Fruit fly (Drosophila melanogaster) whole organism, embryonic: ENCODE results near the gene Acyp.

Experiments
- Abd-B ChIP-seq: fragments of 200-800 bp; sonication (Bioruptor generic); optimal IDR thresholded peaks from 2 replicates; lab custom pipeline; 2018; ENCODE audit warnings: missing biosample characterization, mild to moderate bottlenecking, missing genetic modification characterization, moderate library complexity
- Asciz ChIP-seq: fragments of 200-800 bp; sonication (Bioruptor generic); optimal IDR thresholded peaks from 2 replicates; lab custom pipeline; 2017; ENCODE audit warnings: missing biosample characterization, mild to moderate bottlenecking, missing genetic modification characterization, missing genetic modification reagents
- B-H1 ChIP-seq: fragments of 200-800 bp; sonication (Bioruptor generic); IDR thresholded peaks from 3 replicates; pipeline ENCODE4 v1.3.6; 2022; ENCODE audit warnings: missing biosample characterization, missing genetic modification characterization
- CG10321 ChIP-seq: fragments of 200-800 bp; sonication (Bioruptor generic); IDR thresholded peaks from 2 replicates; pipeline ENCODE4 v1.3.6; 2022; ENCODE audit warnings: missing biosample characterization, missing genetic modification characterization
- CG10654 ChIP-seq: fragments of 200-800 bp; sonication (Bioruptor generic); optimal IDR thresholded peaks from 2 replicates; lab custom pipeline; 2016; ENCODE audit warnings: missing biosample characterization, missing genetic modification characterization
- CG11560 ChIP-seq: fragments of 200-800 bp; sonication (Bioruptor generic); IDR thresholded peaks from 3 replicates; pipeline ENCODE4 v1.3.6; 2022; ENCODE audit warnings: missing biosample characterization, missing genetic modification characterization
- CG13775 ChIP-seq: fragments of 200-800 bp; sonication (Bioruptor generic); optimal IDR thresholded peaks from 3 replicates; lab custom pipeline; 2017; ENCODE audit warnings: missing biosample characterization, mild to moderate bottlenecking, missing genetic modification characterization
- CG13894 ChIP-seq: fragments of 200-800 bp; sonication (Bioruptor generic); optimal IDR thresholded peaks from 3 replicates; lab custom pipeline; 2018; ENCODE audit warnings: missing biosample characterization, mild to moderate bottlenecking, missing genetic modification characterization, moderate library complexity
- CG15601 ChIP-seq: fragments of 200-800 bp; sonication (Bioruptor generic); optimal IDR thresholded peaks from 3 replicates; lab custom pipeline; 2019; ENCODE audit warnings: missing biosample characterization, mild to moderate bottlenecking, missing genetic modification characterization, moderate library complexity
- CG1603 ChIP-seq: fragments of 200-800 bp; sonication (Bioruptor generic); optimal IDR thresholded peaks from 2 replicates; lab custom pipeline; 2019; ENCODE audit warnings: missing biosample characterization, mild to moderate bottlenecking, missing genetic modification characterization, moderate library complexity
- CG18262 ChIP-seq: fragments of 200-800 bp; optimal IDR thresholded peaks from 3 replicates; lab custom pipeline; 2019; ENCODE audit warnings: missing biosample characterization, mild to moderate bottlenecking, missing genetic modification characterization, moderate library complexity
- CG2712 ChIP-seq: fragments of 200-800 bp; optimal IDR thresholded peaks from 3 replicates; lab custom pipeline; 2019; ENCODE audit warnings: missing biosample characterization, mild to moderate bottlenecking, missing genetic modification characterization, moderate library complexity
- CG3065 ChIP-seq: fragments of 200-800 bp; sonication (Bioruptor generic); optimal IDR thresholded peaks from 2 replicates; lab custom pipeline; 2016; ENCODE audit warnings: missing biosample characterization, missing genetic modification characterization
- CG31388 ChIP-seq: fragments of 200-800 bp; sonication (Bioruptor generic); optimal IDR thresholded peaks from 2 replicates; lab custom pipeline; 2016; ENCODE audit warnings: missing biosample characterization, missing genetic modification characterization
- CG32767 ChIP-seq: fragments of 200-800 bp; sonication (Bioruptor generic); IDR thresholded peaks from 2 replicates; pipeline ENCODE4 v1.3.6; 2022; ENCODE audit warnings: missing biosample characterization, missing genetic modification characterization
- CG3407 ChIP-seq: fragments of 200-800 bp; sonication (Bioruptor generic); optimal IDR thresholded peaks from 2 replicates; lab custom pipeline; 2018; ENCODE audit warnings: missing biosample characterization, mild to moderate bottlenecking, missing genetic modification characterization
- CG3838 ChIP-seq: fragments of 200-800 bp; sonication (Bioruptor generic); optimal IDR thresholded peaks from 3 replicates; lab custom pipeline; 2016; ENCODE audit warnings: missing biosample characterization, missing genetic modification characterization
- CG3847 ChIP-seq: fragments of 200-800 bp; sonication (Bioruptor generic); IDR thresholded peaks from 2 replicates; pipeline ENCODE4 v1.3.6; 2022; ENCODE audit warnings: missing biosample characterization, missing genetic modification characterization
- CG6272 ChIP-seq: fragments of 200-800 bp; sonication (Bioruptor generic); IDR thresholded peaks from 2 replicates; pipeline ENCODE4 v1.3.6; 2022; ENCODE audit warnings: missing biosample characterization, missing genetic modification characterization
- CG6854 ChIP-seq: fragments of 200-800 bp; sonication (Bioruptor generic); optimal IDR thresholded peaks from 3 replicates; lab custom pipeline; 2017; ENCODE audit warnings: missing biosample characterization, mild to moderate bottlenecking, missing genetic modification characterization
- CG8290 ChIP-seq, 3 experiments: fragments of 200-800 bp; sonication (Bioruptor generic); optimal IDR thresholded peaks; 2 replicates each; lab custom pipeline; 2016 to 2019; ENCODE audit warnings: missing biosample characterization in 3 of 3, missing genetic modification characterization in 3 of 3, mild to moderate bottlenecking in 2 of 3, moderate library complexity in 1 of 3
- CG8359 ChIP-seq: fragments of 200-800 bp; sonication (Bioruptor generic); optimal IDR thresholded peaks from 2 replicates; lab custom pipeline; 2017; ENCODE audit warnings: missing biosample characterization, mild to moderate bottlenecking, missing genetic modification characterization, borderline replicate concordance
- CG8765 ChIP-seq: fragments of 200-800 bp; sonication (Bioruptor generic); IDR thresholded peaks from 2 replicates; pipeline ENCODE4 v1.3.6; 2022; ENCODE audit warnings: missing biosample characterization, missing genetic modification characterization
- D19A ChIP-seq: fragments of 200-800 bp; optimal IDR thresholded peaks from 3 replicates; lab custom pipeline; 2019; ENCODE audit warnings: missing biosample characterization, mild to moderate bottlenecking, missing genetic modification characterization, moderate library complexity
- Drgx ChIP-seq: fragments of 200-800 bp; sonication (Bioruptor generic); IDR thresholded peaks from 2 replicates; pipeline ENCODE4 v1.3.6; 2022; ENCODE audit warnings: missing biosample characterization, missing genetic modification characterization
- Gug ChIP-seq: fragments of 200-800 bp; sonication (Bioruptor generic); IDR thresholded peaks from 4 replicates; pipeline ENCODE4 v1.3.6; 2022; ENCODE audit warnings: missing biosample characterization, missing genetic modification characterization
- HmgZ ChIP-seq: fragments of 200-800 bp; sonication (Bioruptor generic); optimal IDR thresholded peaks from 2 replicates; lab custom pipeline; 2018; ENCODE audit warnings: missing biosample characterization, mild to moderate bottlenecking, missing genetic modification characterization
- Hmr ChIP-seq: fragments of 200-800 bp; sonication (Bioruptor generic); optimal IDR thresholded peaks from 3 replicates; lab custom pipeline; 2017; ENCODE audit warnings: mild to moderate bottlenecking, missing biosample characterization, missing genetic modification reagents, missing genetic modification characterization
- MESR4 ChIP-seq: fragments of 200-800 bp; sonication (Bioruptor generic); optimal IDR thresholded peaks from 2 replicates; lab custom pipeline; 2018; ENCODE audit warnings: missing biosample characterization, mild to moderate bottlenecking, missing genetic modification characterization, moderate library complexity
- NC2β ChIP-seq: fragments of 200-800 bp; sonication (Bioruptor generic); optimal IDR thresholded peaks from 2 replicates; lab custom pipeline; 2016; ENCODE audit warnings: missing biosample characterization, missing genetic modification characterization
- Oli ChIP-seq: fragments of 200-800 bp; sonication (Bioruptor generic); optimal IDR thresholded peaks from 2 replicates; lab custom pipeline; 2018; ENCODE audit warnings: missing biosample characterization, mild to moderate bottlenecking, missing genetic modification characterization, moderate library complexity
- Sin3A ChIP-seq: fragments of >200 bp; optimal IDR thresholded peaks from 2 replicates; lab custom pipeline; 2018
- Sry-β ChIP-seq: fragments of 200-800 bp; sonication (Bioruptor generic); optimal IDR thresholded peaks from 2 replicates; lab custom pipeline; 2018; ENCODE audit warnings: missing biosample characterization, mild to moderate bottlenecking, missing genetic modification characterization, moderate library complexity
- az2 ChIP-seq: fragments of 200-800 bp; sonication (Bioruptor generic); optimal IDR thresholded peaks from 3 replicates; lab custom pipeline; 2016; ENCODE audit warnings: missing biosample characterization, missing genetic modification characterization
- dmrt11E ChIP-seq: fragments of 200-800 bp; sonication (Bioruptor generic); optimal IDR thresholded peaks from 3 replicates; lab custom pipeline; 2018; ENCODE audit warnings: missing biosample characterization, mild to moderate bottlenecking, missing genetic modification characterization, moderate library complexity
- dpn ChIP-seq, 2 experiments: fragments of 200-800 bp; sonication (Bioruptor generic); optimal IDR thresholded peaks; 3 replicates each; lab custom pipeline; 2016; ENCODE audit warnings: missing biosample characterization in 2 of 2, missing genetic modification characterization in 2 of 2
- emc ChIP-seq: fragments of 200-800 bp; sonication (Bioruptor generic); optimal IDR thresholded peaks from 2 replicates; lab custom pipeline; 2016; ENCODE audit warnings: missing biosample characterization, missing genetic modification characterization
- fd64A ChIP-seq: fragments of 200-800 bp; sonication (Bioruptor generic); optimal IDR thresholded peaks from 3 replicates; lab custom pipeline; 2018; ENCODE audit warnings: missing biosample characterization, mild to moderate bottlenecking, missing genetic modification characterization
- ind ChIP-seq: fragments of 200-800 bp; sonication (Bioruptor generic); optimal IDR thresholded peaks from 3 replicates; lab custom pipeline; 2016; ENCODE audit warnings: missing biosample characterization, missing genetic modification characterization
- lmd ChIP-seq: fragments of 200-800 bp; sonication (Bioruptor generic); IDR thresholded peaks from 2 replicates; pipeline ENCODE4 v1.3.6; 2022; ENCODE audit warnings: missing biosample characterization, missing genetic modification characterization
- nmo ChIP-seq: fragments of 200-800 bp; sonication (Bioruptor generic); optimal IDR thresholded peaks from 2 replicates; lab custom pipeline; 2018; ENCODE audit warnings: missing biosample characterization, mild to moderate bottlenecking, missing genetic modification characterization, moderate library complexity
- nom ChIP-seq: fragments of 200-800 bp; sonication (Bioruptor generic); optimal IDR thresholded peaks from 2 replicates; lab custom pipeline; 2017; ENCODE audit warnings: missing biosample characterization, missing genetic modification characterization, mild to moderate bottlenecking, moderate library complexity, missing genetic modification reagents
- phol ChIP-seq: fragments of 200-800 bp; sonication (Bioruptor generic); optimal IDR thresholded peaks from 3 replicates; lab custom pipeline; 2018; ENCODE audit warnings: missing biosample characterization, mild to moderate bottlenecking, missing genetic modification characterization, moderate library complexity
- prd ChIP-seq, 3 experiments: fragments of >200 bp in 2 of 3; fragments of 200-800 bp in 1 of 3; sonication (Bioruptor generic) in 1 of 3; optimal IDR thresholded peaks in 2 of 3; IDR thresholded peaks in 1 of 3; 2 replicates in 2 of 3; 3 replicates in 1 of 3; pipeline versions ENCODE4 v1.3.6 to Lab custom; 2017 to 2022; ENCODE audit warnings: missing biosample characterization in 1 of 3, missing genetic modification characterization in 1 of 3
- sens-2 ChIP-seq: fragments of 200-800 bp; sonication (Bioruptor generic); IDR thresholded peaks from 2 replicates; pipeline ENCODE4 v1.3.6; 2022; ENCODE audit warnings: missing biosample characterization, missing genetic modification characterization
- sim ChIP-seq: fragments of 200-800 bp; sonication (Bioruptor generic); IDR thresholded peaks from 2 replicates; pipeline ENCODE4 v1.3.6; 2022; ENCODE audit warnings: missing biosample characterization, missing genetic modification characterization
- slbo ChIP-seq: fragments of 200-800 bp; sonication (Bioruptor generic); IDR thresholded peaks from 2 replicates; pipeline ENCODE4 v1.3.6; 2022; ENCODE audit warnings: missing biosample characterization, missing genetic modification characterization
- sob ChIP-seq: fragments of 200-800 bp; sonication (Bioruptor generic); IDR thresholded peaks from 2 replicates; pipeline ENCODE4 v1.3.6; 2022; ENCODE audit warnings: missing biosample characterization, missing genetic modification characterization
- tin ChIP-seq: fragments of 200-800 bp; sonication (Bioruptor generic); optimal IDR thresholded peaks from 3 replicates; lab custom pipeline; 2016; ENCODE audit warnings: missing biosample characterization, missing genetic modification characterization

Acyp gene

dm6 chr2L:13904331-13904911 is 7.5 kb upstream of the Acyp start, which contains the start of gene Smg5 (continued):
- TF ChIP-seq prd (optimal IDR thresholded peaks at IDR 0.05; lab: Kevin White, UChicago) (no peak), prd (GFP tag; IDR thresholded peaks at IDR 0.05; lab: Robert Waterston, UW) (peak; percentile 98), sens-2 (GFP tag; lab: Robert Waterston, UW) (peak; percentile 85), CG1603 (tag; lab: Kevin White, UChicago) (peak; percentile 99), az2 (peak; percentile 86), nmo (peak; percentile 96), CG6854 (GFP tag; lab: Kevin White, UChicago) (no peak), CG8290 (GFP tag; optimal IDR thresholded peaks at IDR 0.05; lab: Kevin White, UChicago) (peak; percentile 69), CG8290 (tag; optimal IDR thresholded peaks at IDR 0.05; lab: Kevin White, UChicago) (peak; percentile 85 to 97), CG8359 (GFP tag; lab: Kevin White, UChicago) (no peak), Hmr (GFP tag; lab: Kevin White, UChicago) (peak; percentile 89), Sry-β (peak; percentile 36), CG3847 (peak; percentile 99), B-H1 (GFP tag; lab: Robert Waterston, UW) (peak; percentile 92), CG31388 (peak; percentile 41), CG3838 (peak; percentile 75), CG32767 (GFP tag; lab: Robert Waterston, UW) (peak; percentile 92), Oli (peak; percentile 83), HmgZ (tag; lab: Kevin White, UChicago) (peak; percentile 95), CG13775 (GFP tag; lab: Kevin White, UChicago) (peak; percentile 99), fd64A (peak; percentile 43), Drgx (GFP tag; lab: Robert Waterston, UW) (peak; percentile 73), slbo (GFP tag; lab: Robert Waterston, UW) (peak; percentile 97), CG8765 (GFP tag; lab: Robert Waterston, UW) (peak; percentile 96), CG11560 (peak; percentile 80), sim (peak; percentile 55; the same call in 1 of the 2 replicates), tin (GFP tag; lab: Kevin White, UChicago) (peak; percentile 95), Abd-B (GFP tag; lab: Kevin White, UChicago) (peak; percentile 92), emc (GFP tag; lab: Kevin White, UChicago) (peak; percentile 95), Sin3A (lab: Kevin White, UChicago) (peak; percentile 92), lmd (GFP tag; lab: Robert Waterston, UW) (peak; percentile 99), dmrt11E (peak; percentile 98), CG2712 (tag; lab: Kevin White, UChicago) (peak; percentile 90), ind (peak; percentile 93), CG18262 (tag; lab: Kevin White, UChicago) (peak; percentile 81), Gug (GFP tag; lab: Robert Waterston, UW) (peak; percentile 91), sob (GFP tag; lab: Robert Waterston, UW) (peak; percentile 99), CG3407 (GFP tag; lab: Kevin White, UChicago) (peak; percentile 71), NC2β (GFP tag; lab: Kevin White, UChicago) (peak; percentile 95), CG3065 (peak; percentile 79), CG15601 (tag; lab: Kevin White, UChicago) (peak; percentile 93), Asciz (peak; percentile 23), nom (GFP tag; lab: Kevin White, UChicago) (peak; percentile 43), CG13894 (tag; lab: Kevin White, UChicago) (no peak), D19A (peak; percentile 49), CG6272 (GFP tag; lab: Robert Waterston, UW) (peak; percentile 95), phol (tag; lab: Kevin White, UChicago) (peak; percentile 100), CG10321 (GFP tag; lab: Robert Waterston, UW) (no peak), MESR4 (peak; percentile 88), dpn (GFP tag; optimal IDR thresholded peaks at IDR 0.05; lab: Kevin White, UChicago) (peak; percentile 91 to 97), CG10654 (peak; percentile 91)
